Worm (Caenorhabditis elegans) whole organism, midembryonic: ENCODE measurements around the gene ani-1.

Source experiments
- T22C8.4 ChIP-seq: fragments of 200-800 bp; sonication (Bioruptor generic); IDR thresholded peaks from 2 replicates; pipeline ENCODE4 v1.3.6; 2022; ENCODE audit warnings: missing genetic modification characterization, missing compliant biosample characterization
- cog-1 ChIP-seq: sonication (generic microtip); optimal IDR thresholded peaks from 2 replicates; lab custom pipeline; 2016; ENCODE audit warnings: missing genetic modification characterization, missing compliant biosample characterization
- flt-1 ChIP-seq: fragments of 200-800 bp; sonication (Bioruptor generic); IDR thresholded peaks from 2 replicates; pipeline ENCODE4 v1.3.6; 2022; ENCODE audit warnings: missing genetic modification characterization, missing compliant biosample characterization
- klf-2 ChIP-seq: fragments of 200-800 bp; sonication (Bioruptor generic); conservative IDR thresholded peaks from 2 replicates; pipeline ENCODE4 v1.3.6; 2022; ENCODE audit warnings: missing genetic modification reagents, missing genetic modification characterization, missing compliant biosample characterization
- med-1 ChIP-seq: sonication (generic microtip); optimal IDR thresholded peaks from 2 replicates; lab custom pipeline; 2017; ENCODE audit warnings: missing genetic modification characterization, mild to moderate bottlenecking, missing compliant biosample characterization, antibody characterized with exemption, missing genetic modification reagents; ENCODE audit not compliant: insufficient read depth
- ref-1 ChIP-seq: fragments of 200-800 bp; sonication (Bioruptor generic); conservative IDR thresholded peaks from 2 replicates; pipeline ENCODE4 v1.3.6; 2022; ENCODE audit warnings: missing genetic modification reagents, missing genetic modification characterization, missing compliant biosample characterization
- tab-1 ChIP-seq: fragments of 200-800 bp; sonication (Bioruptor generic); IDR thresholded peaks from 2 replicates; pipeline ENCODE4 v1.3.6; 2022; ENCODE audit warnings: missing genetic modification characterization, missing compliant biosample characterization
- ztf-23 ChIP-seq: fragments of 200-800 bp; sonication (Bioruptor generic); IDR thresholded peaks from 2 replicates; pipeline ENCODE4 v1.3.6; 2022; ENCODE audit warnings: missing genetic modification reagents, missing genetic modification characterization, missing compliant biosample characterization
- ztf-29 ChIP-seq: fragments of 200-800 bp; sonication (Bioruptor generic); IDR thresholded peaks from 2 replicates; pipeline ENCODE4 v1.3.6; 2022; ENCODE audit warnings: missing genetic modification reagents, missing genetic modification characterization, missing compliant biosample characterization

The ani-1 gene

DNA sequence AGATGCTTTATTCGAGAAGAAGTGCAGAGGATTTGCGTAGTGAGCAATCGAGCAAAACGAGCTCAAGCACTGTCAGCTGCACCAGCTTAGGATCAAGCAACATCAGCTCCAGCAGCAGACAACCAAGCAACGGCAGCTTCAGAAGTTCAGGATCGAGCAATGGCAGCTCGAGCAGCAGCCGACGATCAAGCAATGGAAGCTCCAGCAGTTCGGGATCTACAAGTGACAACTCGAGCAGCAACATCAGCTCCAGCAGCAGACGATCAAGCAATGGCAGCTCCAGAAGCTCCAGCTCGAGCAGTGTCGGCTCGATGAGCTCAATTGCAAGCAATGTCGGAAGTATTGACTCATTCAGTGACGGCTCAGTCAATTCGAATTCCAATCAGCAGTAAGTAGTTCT, 14.1 kb downstream of the ani-1 start:
- TF ChIP-seq klf-2 (GFP tag; lab: Robert Waterston, UW): no peak

DNA sequence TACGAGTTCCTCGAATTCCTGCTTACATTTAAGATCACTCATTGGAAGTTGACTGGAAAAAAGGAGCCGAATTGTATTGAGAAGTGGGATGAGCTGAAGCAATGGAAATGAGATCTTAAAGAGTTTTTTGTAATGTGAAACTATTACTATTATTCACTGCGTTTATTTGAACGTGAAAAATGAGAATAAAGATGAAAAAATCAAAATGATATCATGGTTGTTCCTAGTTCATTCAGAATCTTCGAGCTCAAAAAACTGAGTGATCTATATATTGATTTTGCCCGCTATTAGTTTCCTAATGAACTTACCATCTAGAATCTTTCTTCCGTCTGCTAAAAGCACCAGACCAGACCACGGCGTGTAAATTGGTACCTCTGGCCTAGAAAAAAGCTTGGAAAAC, 16.2 kb downstream of the ani-1 start:
- no peak for TF ChIP-seq T22C8.4
- no peak for TF ChIP-seq ztf-29 (GFP tag; lab: Robert Waterston, UW)
- no peak for TF ChIP-seq flt-1 (GFP tag; lab: Robert Waterston, UW)
- TF ChIP-seq klf-2 (GFP tag; lab: Robert Waterston, UW): no peak
- TF ChIP-seq ztf-23: no peak
- TF ChIP-seq tab-1: no peak

DNA sequence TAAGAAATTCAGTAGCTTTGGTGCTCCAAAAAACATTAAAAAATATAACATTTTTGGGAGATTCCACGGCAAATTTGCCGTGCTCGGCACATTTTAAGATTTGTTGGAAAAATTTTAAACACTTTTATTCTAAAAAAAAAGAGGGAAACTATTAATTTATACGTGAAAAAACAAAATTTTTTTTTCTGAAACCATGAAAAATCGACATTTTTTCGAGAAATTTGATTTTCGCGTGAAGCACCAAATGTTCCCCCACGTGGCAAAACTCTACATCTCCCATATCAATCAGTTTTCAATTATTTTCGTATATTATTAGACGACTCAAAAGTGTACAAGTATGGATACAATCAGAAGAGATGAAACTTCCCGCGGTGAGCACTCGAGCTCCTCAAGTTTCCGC, 17.0 kb downstream of the ani-1 start, which contains the start of gene fbxa-218:
fbxa-218 (plus strand) TSS at position 301 of the 400 bp plus-strand sequence.
- TF ChIP-seq ref-1 (GFP tag; lab: Robert Waterston, UW) (no peak), klf-2 (GFP tag; lab: Robert Waterston, UW) (no peak), tab-1 (no peak), ztf-23 (no peak), ztf-29 (GFP tag; lab: Robert Waterston, UW) (no peak), T22C8.4 (no peak), flt-1 (GFP tag; lab: Robert Waterston, UW) (no peak), cog-1 (no peak)

DNA sequence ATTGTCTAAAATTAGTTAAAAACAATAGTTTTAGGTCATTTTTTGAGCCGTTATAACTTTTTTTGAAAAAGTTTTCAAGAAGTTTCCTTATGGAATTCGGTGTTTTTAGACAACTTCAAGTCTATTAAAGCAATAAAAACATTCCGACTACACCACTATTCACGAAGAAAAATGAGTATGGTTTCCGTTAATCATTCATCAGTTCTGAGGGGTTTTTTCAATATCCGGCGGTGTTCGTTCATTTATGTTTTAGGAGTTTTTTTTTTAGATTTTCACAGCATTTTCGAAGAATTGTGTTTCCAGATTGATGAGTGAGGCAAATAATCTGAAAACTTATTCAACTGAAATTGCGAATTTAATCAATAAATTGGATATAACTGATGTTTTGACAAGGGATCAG, 19.1 kb downstream of the ani-1 start, which contains the start of gene Y49E10.27:
Y49E10.27 (plus strand) TSS at position 301 of the 400 bp plus-strand sequence.
- TF ChIP-seq flt-1 (GFP tag; lab: Robert Waterston, UW): no peak
- TF ChIP-seq T22C8.4: no peak
- TF ChIP-seq tab-1: no peak
- TF ChIP-seq klf-2 (GFP tag; lab: Robert Waterston, UW): no peak
- TF ChIP-seq ztf-23: no peak
- no peak for TF ChIP-seq cog-1

DNA sequence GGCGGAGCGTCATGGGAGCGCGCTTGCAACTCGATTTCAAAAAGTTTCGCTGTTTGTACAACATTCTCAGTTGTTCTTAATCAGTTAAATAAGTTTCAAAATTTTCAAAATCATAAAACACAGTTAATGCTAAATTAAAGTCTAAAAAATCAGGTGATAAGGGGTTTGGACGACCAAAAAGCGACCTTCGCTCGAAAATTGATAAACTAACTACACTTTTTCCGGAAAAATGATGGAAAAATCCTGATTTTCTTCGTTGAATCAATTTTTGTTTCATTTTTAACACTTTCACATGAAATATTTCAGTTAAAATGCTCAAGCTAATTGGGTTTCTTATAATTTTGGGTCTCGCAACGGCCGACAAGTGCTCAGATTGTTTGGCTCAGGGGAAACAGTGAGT, 23.0 kb downstream of the ani-1 start, which contains the start of gene Y49E10.16:
Y49E10.16 (plus strand) TSS at position 301 of the 400 bp plus-strand sequence.
- no peak for TF ChIP-seq tab-1
- no peak for TF ChIP-seq cog-1
- TF ChIP-seq ref-1 (GFP tag; lab: Robert Waterston, UW): no peak
- TF ChIP-seq klf-2 (GFP tag; lab: Robert Waterston, UW): no peak
- no peak for TF ChIP-seq ztf-23
- TF ChIP-seq T22C8.4: no peak
- TF ChIP-seq ztf-29 (GFP tag; lab: Robert Waterston, UW): no peak
- TF ChIP-seq flt-1 (GFP tag; lab: Robert Waterston, UW): no peak
- no peak for TF ChIP-seq med-1 (GFP tag; lab: Kevin White, UChicago)

DNA sequence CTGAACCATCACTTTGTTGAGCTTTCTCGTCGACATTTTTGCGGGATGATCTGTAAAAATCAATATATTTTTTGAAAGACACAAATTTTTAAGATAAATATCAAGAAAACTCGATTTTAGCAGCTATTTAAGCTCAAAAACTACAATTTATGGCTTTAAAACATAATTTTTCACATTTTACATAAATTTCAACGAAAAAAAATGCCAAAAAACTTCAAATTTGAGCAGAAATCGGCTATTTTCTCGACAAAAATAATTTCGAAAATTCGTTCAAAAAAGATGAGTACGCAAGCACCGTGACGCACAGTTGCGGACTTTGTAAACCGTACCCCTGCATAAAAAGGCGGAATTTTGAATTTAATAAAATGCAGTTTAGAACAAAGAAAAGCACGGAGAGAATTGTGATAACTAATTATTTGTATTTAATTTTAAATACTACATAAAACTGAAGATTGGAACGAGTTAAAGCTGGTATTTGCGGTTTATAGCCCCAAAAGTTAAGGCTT, 23.5 kb downstream of the ani-1 start, which contains the start of gene snr-6:
snr-6 (minus strand) TSS at position 51 of the 506 bp plus-strand sequence.
- TF ChIP-seq cog-1 (peak; percentile 38), tab-1 (no peak), klf-2 (GFP tag; lab: Robert Waterston, UW) (no peak)

DNA sequence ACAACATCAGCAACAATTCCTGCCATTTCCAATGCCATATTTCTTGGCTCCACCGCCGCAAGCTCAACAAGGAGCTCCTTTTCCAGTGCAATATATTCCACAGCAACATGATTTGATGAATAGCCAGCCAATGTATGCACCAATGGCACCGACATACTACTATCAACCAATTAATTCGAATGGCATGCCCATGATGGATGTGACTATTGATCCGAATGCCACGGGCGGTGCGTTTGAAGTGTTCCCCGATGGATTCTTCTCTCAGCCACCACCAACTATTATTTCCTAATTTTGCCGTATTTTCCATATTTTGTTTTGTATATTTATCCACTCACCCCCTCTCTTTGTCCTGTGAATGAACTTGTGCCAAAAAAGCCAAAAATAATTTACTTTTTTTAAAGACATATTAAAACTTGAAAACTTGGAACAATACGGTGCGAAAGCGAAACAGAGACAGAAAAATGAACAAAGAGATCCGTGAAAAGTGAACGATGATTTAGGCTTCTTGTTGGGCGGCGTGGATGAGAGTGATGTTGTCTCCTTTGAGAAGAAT, 24.3 kb downstream of the ani-1 start:
- TF ChIP-seq klf-2 (GFP tag; lab: Robert Waterston, UW) (no peak), tab-1 (no peak), med-1 (GFP tag; lab: Kevin White, UChicago) (no peak), ztf-23 (no peak), ref-1 (GFP tag; lab: Robert Waterston, UW) (no peak), cog-1 (no peak), T22C8.4 (no peak), flt-1 (GFP tag; lab: Robert Waterston, UW) (no peak), ztf-29 (GFP tag; lab: Robert Waterston, UW) (no peak)

DNA sequence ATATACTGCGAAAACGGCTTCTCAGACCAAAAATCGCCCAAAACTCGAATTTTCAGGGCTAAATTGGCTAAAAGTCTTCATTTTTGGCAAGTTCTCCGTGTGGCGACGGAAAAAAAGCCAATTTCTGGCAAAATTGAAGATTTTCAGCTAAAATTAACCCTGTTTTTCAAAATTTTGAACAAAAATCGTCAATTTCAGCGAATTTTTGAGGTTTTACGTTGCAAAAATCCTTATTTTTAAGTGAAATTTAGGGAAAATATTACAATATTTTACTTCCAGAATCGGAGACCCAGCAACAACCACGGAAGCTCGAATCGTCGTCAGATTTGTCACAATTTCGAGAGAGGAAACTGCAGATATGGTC, 24.9 kb downstream of the ani-1 start:
- TF ChIP-seq flt-1 (GFP tag; lab: Robert Waterston, UW) (no peak), med-1 (GFP tag; lab: Kevin White, UChicago) (no peak), ztf-29 (GFP tag; lab: Robert Waterston, UW) (no peak), cog-1 (no peak), T22C8.4 (no peak), ref-1 (GFP tag; lab: Robert Waterston, UW) (no peak), tab-1 (no peak), ztf-23 (no peak), klf-2 (GFP tag; lab: Robert Waterston, UW) (no peak)

DNA sequence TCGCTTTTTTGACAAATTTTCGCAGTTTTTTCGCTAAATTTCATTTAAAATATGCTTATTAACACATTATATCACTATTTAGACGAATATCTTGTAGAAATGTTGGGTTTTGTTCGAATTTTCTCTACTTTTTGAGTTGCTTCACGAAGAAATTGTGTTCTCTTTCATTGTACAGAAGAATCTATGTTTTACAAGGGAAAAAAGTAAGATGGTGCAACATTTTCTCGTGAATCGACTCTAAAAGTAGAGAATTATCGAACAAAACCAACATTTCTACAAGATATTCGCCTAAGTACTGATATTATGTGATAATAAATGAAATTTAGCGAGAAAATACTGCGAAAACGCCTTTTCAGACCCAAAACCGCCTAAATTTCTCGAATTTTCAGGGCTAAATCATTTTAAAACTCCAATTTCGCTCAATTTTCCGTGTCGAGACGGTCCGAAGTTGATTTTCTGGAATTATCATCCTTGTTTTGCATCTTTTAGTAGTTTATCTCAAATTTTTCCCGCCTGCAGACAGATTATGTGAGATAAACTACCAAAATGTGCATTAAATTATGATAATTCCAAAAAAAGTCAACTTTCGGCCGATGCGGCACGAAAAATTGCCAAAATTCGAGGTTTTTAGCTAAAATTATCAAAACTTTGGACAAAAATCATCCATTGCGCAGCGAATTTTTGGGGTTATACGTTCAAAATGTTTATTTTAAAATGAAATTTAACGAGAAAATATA, 25.5 kb downstream of the ani-1 start:
- no peak for TF ChIP-seq ztf-23
- TF ChIP-seq tab-1: no peak
- no peak for TF ChIP-seq T22C8.4
- no peak for TF ChIP-seq ref-1 (GFP tag; lab: Robert Waterston, UW)
- no peak for TF ChIP-seq klf-2 (GFP tag; lab: Robert Waterston, UW)
- no peak for TF ChIP-seq cog-1
- TF ChIP-seq ztf-29 (GFP tag; lab: Robert Waterston, UW): no peak

DNA sequence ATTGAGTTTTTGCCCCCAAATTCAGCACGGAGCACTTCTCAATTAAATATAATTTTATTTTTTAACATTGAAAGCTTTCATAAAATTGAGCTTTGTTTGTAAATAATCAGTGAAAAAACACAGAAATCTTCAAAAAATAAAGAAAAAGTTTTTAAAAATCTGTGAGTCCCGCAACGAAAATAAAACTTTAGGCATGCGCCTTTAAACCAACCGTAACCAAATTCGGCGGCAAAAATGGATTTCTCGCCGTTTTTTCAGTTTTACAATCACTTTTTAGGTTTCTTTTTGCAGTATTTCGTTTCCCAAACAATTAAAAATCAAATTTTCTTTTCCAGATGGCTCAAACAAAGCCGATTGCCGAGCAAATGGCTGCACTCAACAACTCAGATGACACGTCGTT, 26.6 kb downstream of the ani-1 start, which contains the start of gene pie-1:
pie-1 (plus strand) TSS at position 336 of the 400 bp plus-strand sequence.
- TF ChIP-seq flt-1 (GFP tag; lab: Robert Waterston, UW): no peak
- TF ChIP-seq tab-1: no peak
- TF ChIP-seq cog-1: no peak
- no peak for TF ChIP-seq T22C8.4
- no peak for TF ChIP-seq ref-1 (GFP tag; lab: Robert Waterston, UW)
- TF ChIP-seq med-1 (GFP tag; lab: Kevin White, UChicago): no peak
- TF ChIP-seq ztf-23: no peak
